Worm (Caenorhabditis elegans): Measurements from ENCODE around the gene R07B1.9.
A peak's percentile ranks its signal among the peaks of the same experiment; 100 is the strongest.

ce11 chrX:9927993-9928392 is 50.8 kb downstream of the R07B1.9 start:
- TF ChIP-seq egl-5 (tag; optimal IDR thresholded peaks at IDR 0.05) (no peak), ZK546.5 (tag; optimal IDR thresholded peaks at IDR 0.05) (no peak), unc-62 (GFP tag; optimal IDR thresholded peaks at IDR 0.05) (no peak), skn-1 (tag; optimal IDR thresholded peaks at IDR 0.05) (peak; percentile 3), aly-2 (tag; optimal IDR thresholded peaks at IDR 0.05) (no peak), pqm-1 (tag; optimal IDR thresholded peaks at IDR 0.05) (no peak), nhr-11 (tag; optimal IDR thresholded peaks at IDR 0.05) (no peak), nhr-28 (tag; optimal IDR thresholded peaks at IDR 0.05) (no peak)
